Fruit fly (Drosophila melanogaster) whole organism, wandering third instar larva: ENCODE data around the gene Ice2.

Source experiments
- Abd-B ChIP-seq: fragments of >200 bp; optimal IDR thresholded peaks from 2 replicates; lab custom pipeline; 2017; ENCODE audit warnings: missing biosample characterization, missing genetic modification characterization
- CG32264 ChIP-seq: fragments of 200-800 bp; sonication (Bioruptor generic); optimal IDR thresholded peaks from 2 replicates; lab custom pipeline; 2016; ENCODE audit warnings: missing biosample characterization, missing genetic modification characterization
- CrebA ChIP-seq: fragments of 200-800 bp; sonication (Bioruptor generic); optimal IDR thresholded peaks from 2 replicates; lab custom pipeline; 2016; ENCODE audit warnings: missing biosample characterization, mild to moderate bottlenecking, missing genetic modification characterization, borderline replicate concordance
- Dfd ChIP-seq: fragments of >200 bp; optimal IDR thresholded peaks from 2 replicates; lab custom pipeline; 2017; ENCODE audit warnings: missing biosample characterization, missing genetic modification characterization
- Dif ChIP-seq: fragments of 200-275, 200-300 bp; sonication (Bioruptor generic); optimal IDR thresholded peaks from 2 replicates; lab custom pipeline; 2018; ENCODE audit warnings: missing biosample characterization, missing genetic modification characterization; ENCODE audit not compliant: partially characterized antibody
- GATAd ChIP-seq: sonication (Bioruptor generic); optimal IDR thresholded peaks from 2 replicates; lab custom pipeline; 2016; ENCODE audit warnings: missing biosample characterization, missing genetic modification characterization
- HLH106 ChIP-seq: fragments of 200-800 bp; optimal IDR thresholded peaks from 3 replicates; lab custom pipeline; 2019; ENCODE audit warnings: missing biosample characterization, mild to moderate bottlenecking, missing genetic modification characterization, moderate library complexity
- Hnf4 ChIP-seq: fragments of 200-800 bp; sonication (Bioruptor generic); optimal IDR thresholded peaks from 2 replicates; lab custom pipeline; 2016; ENCODE audit warnings: missing biosample characterization, mild to moderate bottlenecking, missing genetic modification characterization
- Hr78 ChIP-seq: fragments of >200 bp; optimal IDR thresholded peaks from 2 replicates; lab custom pipeline; 2017; ENCODE audit warnings: missing biosample characterization, missing genetic modification characterization
- Hr83 ChIP-seq: fragments of 200-300 bp; sonication (Bioruptor generic); optimal IDR thresholded peaks from 2 replicates; lab custom pipeline; 2016; ENCODE audit warnings: missing biosample characterization, mild to moderate bottlenecking, missing genetic modification characterization, moderate library complexity; ENCODE audit not compliant: poor library complexity, severe bottlenecking
- Jra ChIP-seq: sonication (Bioruptor generic); optimal IDR thresholded peaks from 2 replicates; lab custom pipeline; 2016; ENCODE audit warnings: missing biosample characterization, missing genetic modification characterization
- Myc ChIP-seq: fragments of >200 bp; optimal IDR thresholded peaks from 2 replicates; lab custom pipeline; 2017
- N ChIP-seq: fragments of >200 bp; optimal IDR thresholded peaks from 2 replicates; lab custom pipeline; 2018; ENCODE audit warnings: missing biosample characterization, missing external identifiers, missing genetic modification characterization
- OdsH ChIP-seq: fragments of 200-800 bp; sonication (Bioruptor generic); optimal IDR thresholded peaks from 2 replicates; lab custom pipeline; 2016; ENCODE audit warnings: missing biosample characterization, mild to moderate bottlenecking, missing genetic modification characterization
- Rel ChIP-seq, 2 experiments: fragments of 200-800 bp; sonication (Bioruptor generic) in 1 of 2; optimal IDR thresholded peaks; 2 replicates in 1 of 2; 3 replicates in 1 of 2; lab custom pipeline; 2016 to 2019; ENCODE audit warnings: mild to moderate bottlenecking in 2 of 2, missing biosample characterization in 2 of 2, missing genetic modification characterization in 2 of 2, moderate library complexity in 1 of 2
- Sp1 ChIP-seq: fragments of 200-800 bp; sonication (Bioruptor generic); optimal IDR thresholded peaks from 3 replicates; lab custom pipeline; 2019; ENCODE audit warnings: missing biosample characterization, mild to moderate bottlenecking, missing genetic modification characterization, moderate library complexity
- Vsx2 ChIP-seq: fragments of 200-300, 225-300 bp; sonication (Bioruptor generic); optimal IDR thresholded peaks from 2 replicates; lab custom pipeline; 2018; ENCODE audit warnings: missing biosample characterization, missing genetic modification characterization; ENCODE audit not compliant: partially characterized antibody
- br ChIP-seq: fragments of 200-800 bp; sonication (Bioruptor generic); optimal IDR thresholded peaks from 2 replicates; lab custom pipeline; 2016; ENCODE audit warnings: missing biosample characterization, missing genetic modification characterization
- brk ChIP-seq: fragments of 200-800 bp; sonication (Bioruptor generic); optimal IDR thresholded peaks from 2 replicates; lab custom pipeline; 2016; ENCODE audit warnings: missing biosample characterization, mild to moderate bottlenecking, missing genetic modification characterization
- dl ChIP-seq, 2 experiments: fragments of 175-275, 200-275 bp in 1 of 2; fragments of 200-275 bp in 1 of 2; sonication (Bioruptor generic); optimal IDR thresholded peaks; lab custom pipeline; 2018; ENCODE audit warnings: mild to moderate bottlenecking in 2 of 2, missing biosample characterization in 2 of 2, missing genetic modification characterization in 2 of 2, moderate library complexity in 2 of 2; ENCODE audit not compliant: partially characterized antibody in 2 of 2, insufficient read depth in 1 of 2
- dmrt93B ChIP-seq: fragments of 200-800 bp; sonication (Bioruptor generic); optimal IDR thresholded peaks from 2 replicates; lab custom pipeline; 2018; ENCODE audit warnings: missing biosample characterization, mild to moderate bottlenecking, missing genetic modification characterization
- dsf ChIP-seq: sonication (Bioruptor generic); optimal IDR thresholded peaks from 2 replicates; lab custom pipeline; 2016; ENCODE audit warnings: missing biosample characterization, missing genetic modification characterization, borderline replicate concordance
- ey ChIP-seq: fragments of 200-800 bp; sonication (Bioruptor generic); optimal IDR thresholded peaks from 2 replicates; lab custom pipeline; 2016; ENCODE audit warnings: missing biosample characterization, missing genetic modification characterization
- foxo ChIP-seq, 2 experiments: fragments of 200-800 bp; sonication (Bioruptor generic); optimal IDR thresholded peaks; 2 replicates in 1 of 2; 3 replicates in 1 of 2; lab custom pipeline; 2016 to 2017; ENCODE audit warnings: missing biosample characterization in 2 of 2, missing genetic modification characterization in 2 of 2
- fru ChIP-seq: fragments of 200-800 bp; sonication (Bioruptor generic); optimal IDR thresholded peaks from 3 replicates; lab custom pipeline; 2016; ENCODE audit warnings: missing biosample characterization, mild to moderate bottlenecking, missing genetic modification characterization
- h ChIP-seq: fragments of 200-800 bp; sonication (Bioruptor generic); optimal IDR thresholded peaks from 3 replicates; lab custom pipeline; 2016; ENCODE audit warnings: missing biosample characterization, mild to moderate bottlenecking, missing genetic modification characterization
- jim ChIP-seq: fragments of 175-275, 200-325 bp; sonication (Bioruptor generic); optimal IDR thresholded peaks from 2 replicates; lab custom pipeline; 2016; ENCODE audit warnings: missing biosample characterization, mild to moderate bottlenecking, missing genetic modification characterization
- lola ChIP-seq: fragments of >200 bp; optimal IDR thresholded peaks from 2 replicates; lab custom pipeline; 2017; ENCODE audit warnings: missing biosample characterization, missing genetic modification characterization
- psq ChIP-seq: fragments of 200-800 bp; sonication (Bioruptor generic); optimal IDR thresholded peaks from 3 replicates; lab custom pipeline; 2017; ENCODE audit warnings: missing biosample characterization, mild to moderate bottlenecking, missing genetic modification characterization, moderate library complexity
- rgr ChIP-seq: fragments of 200-800 bp; sonication (Bioruptor generic); optimal IDR thresholded peaks from 3 replicates; lab custom pipeline; 2016; ENCODE audit warnings: missing biosample characterization, mild to moderate bottlenecking, missing genetic modification characterization
- sage ChIP-seq: fragments of 200-800 bp; sonication (Bioruptor generic); optimal IDR thresholded peaks from 2 replicates; lab custom pipeline; 2016; ENCODE audit warnings: missing biosample characterization, mild to moderate bottlenecking, missing genetic modification characterization
- sv ChIP-seq: fragments of 200-800 bp; sonication (Bioruptor generic); optimal IDR thresholded peaks from 3 replicates; lab custom pipeline; 2016; ENCODE audit warnings: missing biosample characterization, missing genetic modification characterization
- woc ChIP-seq: sonication (Bioruptor generic); optimal IDR thresholded peaks from 2 replicates; lab custom pipeline; 2016; ENCODE audit warnings: missing biosample characterization, mild to moderate bottlenecking, missing genetic modification characterization

Ice2 gene

dm6 chr3R:21111964-21112740, 17.9 kb upstream of the Ice2 start:
- peak; percentile 1 for TF ChIP-seq psq (GFP tag; lab: Kevin White, UChicago)
- no peak for TF ChIP-seq Dfd (GFP tag; lab: Kevin White, UChicago)
- no peak for TF ChIP-seq Rel (GFP tag; optimal IDR thresholded peaks at IDR 0.05; lab: Kevin White, UChicago)
- TF ChIP-seq Rel (tag; optimal IDR thresholded peaks at IDR 0.05; lab: Kevin White, UChicago): peak; percentile 12
- no peak for TF ChIP-seq Hr83 (GFP tag; lab: Kevin White, UChicago)
- peak; percentile 41 for TF ChIP-seq Sp1 (GFP tag; lab: Kevin White, UChicago)
- TF ChIP-seq rgr (GFP tag; lab: Kevin White, UChicago): peak; percentile 47
- peak; percentile 51 for TF ChIP-seq h (GFP tag; lab: Kevin White, UChicago)
- no peak for TF ChIP-seq Abd-B
- TF ChIP-seq sage (GFP tag; lab: Kevin White, UChicago): peak; percentile 61
- peak; percentile 36 for TF ChIP-seq ey (GFP tag; lab: Kevin White, UChicago)
- peak; percentile 54 for TF ChIP-seq Dif (GFP tag; lab: Kevin White, UChicago)
- TF ChIP-seq Hnf4 (GFP tag; lab: Kevin White, UChicago): peak; percentile 19
- TF ChIP-seq Hr78: no peak
- peak; percentile 23 for TF ChIP-seq br (GFP tag; lab: Kevin White, UChicago)
- peak; percentile 55 for TF ChIP-seq HLH106 (tag; lab: Kevin White, UChicago)
- no peak for TF ChIP-seq brk (GFP tag; lab: Kevin White, UChicago)
- peak; percentile 25 for TF ChIP-seq fru
- TF ChIP-seq CG32264 (GFP tag; lab: Kevin White, UChicago): peak; percentile 22
- peak; percentile 51 to 52 for TF ChIP-seq dl (GFP tag; optimal IDR thresholded peaks at IDR 0.05; lab: Kevin White, UChicago; ENCODE audit: insufficient read depth in 1 of 2, partially characterized antibody in 2 of 2)
- TF ChIP-seq GATAd (GFP tag; lab: Kevin White, UChicago): no peak
- peak; percentile 42 for TF ChIP-seq woc
- TF ChIP-seq foxo (GFP tag; optimal IDR thresholded peaks at IDR 0.05; lab: Kevin White, UChicago): peak in 1 of 2 experiments; percentile 19
- TF ChIP-seq OdsH: peak; percentile 59
- no peak for TF ChIP-seq CrebA (GFP tag; lab: Kevin White, UChicago)

DNA sequence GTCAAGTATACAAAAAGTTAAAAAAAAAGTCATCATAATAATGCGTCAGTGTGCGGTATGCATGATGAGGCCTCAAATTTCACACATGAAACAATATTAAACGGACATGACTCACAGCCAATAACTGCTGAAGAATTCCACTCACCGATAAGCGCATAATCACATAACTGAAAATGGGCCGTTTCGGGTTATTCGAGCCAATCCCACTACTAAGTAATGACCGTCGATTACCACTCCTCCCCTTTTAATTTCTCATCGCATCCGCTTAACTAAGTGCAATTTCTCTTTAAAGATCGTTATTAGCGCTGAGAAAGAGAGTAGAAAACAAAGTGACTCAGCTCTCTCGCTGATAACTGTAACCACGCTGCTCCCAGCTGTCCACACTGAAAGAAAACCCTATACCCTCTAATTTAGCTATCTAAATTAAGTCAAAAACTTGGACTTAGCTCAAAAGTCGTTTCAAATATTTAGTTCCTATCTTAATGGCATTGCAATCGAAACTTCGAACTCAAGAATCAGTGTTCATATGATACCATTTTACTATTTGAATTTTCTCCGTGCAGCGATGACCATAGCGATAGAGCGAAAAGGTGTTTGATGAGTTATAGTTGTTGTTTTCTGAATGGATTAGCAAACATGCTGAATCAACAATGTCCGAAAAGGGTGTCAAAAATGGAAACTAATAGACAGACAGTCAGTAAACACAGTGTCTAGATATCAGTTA, 17.1 kb upstream of the Ice2 start:
- TF ChIP-seq jim (GFP tag; lab: Kevin White, UChicago) (no peak), OdsH (peak; percentile 39), fru (peak; percentile 56), Dif (GFP tag; lab: Kevin White, UChicago) (peak; percentile 46), N (GFP tag; lab: Kevin White, UChicago) (no peak), rgr (GFP tag; lab: Kevin White, UChicago) (peak; percentile 77), brk (GFP tag; lab: Kevin White, UChicago) (no peak), HLH106 (tag; lab: Kevin White, UChicago) (peak; percentile 11), br (GFP tag; lab: Kevin White, UChicago) (peak; percentile 67), Dfd (GFP tag; lab: Kevin White, UChicago) (no peak), Rel (GFP tag; optimal IDR thresholded peaks at IDR 0.05; lab: Kevin White, UChicago) (no peak), Rel (tag; optimal IDR thresholded peaks at IDR 0.05; lab: Kevin White, UChicago) (no peak), Myc (no peak), h (GFP tag; lab: Kevin White, UChicago) (peak; percentile 67), lola (GFP tag; lab: Kevin White, UChicago) (no peak), dl (GFP tag; optimal IDR thresholded peaks at IDR 0.05; lab: Kevin White, UChicago; ENCODE audit: insufficient read depth in 1 of 2, partially characterized antibody in 2 of 2) (peak; percentile 42 to 50), Jra (peak; percentile 58), Vsx2 (GFP tag; lab: Kevin White, UChicago) (no peak), sv (GFP tag; lab: Kevin White, UChicago) (peak; percentile 84), CrebA (GFP tag; lab: Kevin White, UChicago) (no peak), Abd-B (no peak), CG32264 (GFP tag; lab: Kevin White, UChicago) (peak; percentile 61), Hr83 (GFP tag; lab: Kevin White, UChicago) (peak; percentile 58), psq (GFP tag; lab: Kevin White, UChicago) (peak; percentile 36), ey (GFP tag; lab: Kevin White, UChicago) (peak; percentile 74), dmrt93B (no peak), dsf (GFP tag; lab: Kevin White, UChicago) (no peak), foxo (GFP tag; optimal IDR thresholded peaks at IDR 0.05; lab: Kevin White, UChicago) (peak in 1 of 2 experiments; percentile 75), Hnf4 (GFP tag; lab: Kevin White, UChicago) (peak; percentile 51), Sp1 (GFP tag; lab: Kevin White, UChicago) (peak; percentile 34), sage (GFP tag; lab: Kevin White, UChicago) (no peak)
